Fruit fly (Drosophila melanogaster): ENCODE measurements around the gene Sfp87B.

Gene Sfp87B

DNA sequence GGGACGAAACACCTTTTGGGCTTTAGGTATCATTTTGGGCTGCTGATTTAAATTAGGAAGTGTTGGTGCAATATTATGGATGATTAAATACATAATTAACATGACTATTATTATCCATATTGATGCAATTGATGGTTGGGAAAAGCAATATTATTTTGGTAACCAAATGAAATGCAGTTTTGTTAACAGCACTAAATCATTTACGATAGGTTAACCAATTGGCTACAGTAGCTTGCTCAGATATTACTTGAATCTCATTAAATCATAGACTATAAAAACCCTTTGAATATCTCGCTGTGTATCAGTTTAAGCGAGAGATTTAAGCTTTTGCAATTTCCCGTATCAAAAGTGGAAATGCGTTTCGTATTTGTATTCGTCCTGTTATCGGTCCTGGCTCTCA, at the start of gene Sfp87B:
Sfp87B (plus strand) TSS at position 301 of the 400 bp plus-strand sequence.
- TF ChIP-seq Ets98B (GFP tag; IDR thresholded peaks at IDR 0.05) = no peak
- TF ChIP-seq rn (GFP tag; IDR thresholded peaks at IDR 0.05) = no peak
- TF ChIP-seq CG34367 (tag; optimal IDR thresholded peaks at IDR 0.05) = no peak
- no peak for TF ChIP-seq CG32121 (GFP tag; IDR thresholded peaks at IDR 0.05)
- no peak for TF ChIP-seq Pif1A (GFP tag; optimal IDR thresholded peaks at IDR 0.05)
- TF ChIP-seq CG12605 (GFP tag; IDR thresholded peaks at IDR 0.05) = no peak
- TF ChIP-seq Pif1B (GFP tag; optimal IDR thresholded peaks at IDR 0.05) = no peak
- no peak for TF ChIP-seq D1 (tag; optimal IDR thresholded peaks at IDR 0.05)
- no peak for TF ChIP-seq CG8159 (tag; optimal IDR thresholded peaks at IDR 0.05)
- TF ChIP-seq CG4496 (GFP tag; IDR thresholded peaks at IDR 0.05) = no peak

DNA sequence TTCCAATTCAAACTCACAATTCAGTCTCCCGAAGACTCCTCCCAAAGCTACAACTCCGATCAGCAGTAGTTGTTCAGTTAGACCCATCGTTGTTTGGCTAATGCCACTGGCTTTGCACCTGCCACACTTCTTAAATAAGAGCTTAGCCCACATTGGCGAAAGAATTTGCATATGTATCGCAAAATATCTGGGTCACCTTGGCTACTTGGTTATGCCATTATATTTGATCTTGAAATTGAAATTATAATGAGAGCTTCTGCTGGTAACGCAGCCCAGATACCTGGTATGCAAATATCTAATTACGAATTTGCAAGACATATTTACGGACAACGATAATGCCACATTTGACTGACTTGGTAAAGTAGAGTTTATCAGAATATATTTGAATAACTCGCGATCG, 48.0 kb upstream of the Sfp87B start, which contains the start of gene CG17404:
CG17404 (minus strand) TSS at position 101 of the 400 bp plus-strand sequence.
- no peak for TF ChIP-seq CG32121 (GFP tag; IDR thresholded peaks at IDR 0.05)
- TF ChIP-seq CG8159 (tag; optimal IDR thresholded peaks at IDR 0.05) = no peak
- TF ChIP-seq Pif1A (GFP tag; optimal IDR thresholded peaks at IDR 0.05) = no peak
- TF ChIP-seq EcR (GFP tag; optimal IDR thresholded peaks at IDR 0.05) = no peak
- TF ChIP-seq CG10348 (GFP tag; IDR thresholded peaks at IDR 0.05) = no peak
- no peak for TF ChIP-seq CG8301 (tag; optimal IDR thresholded peaks at IDR 0.05)
- no peak for TF ChIP-seq Pif1B (GFP tag; optimal IDR thresholded peaks at IDR 0.05)

DNA sequence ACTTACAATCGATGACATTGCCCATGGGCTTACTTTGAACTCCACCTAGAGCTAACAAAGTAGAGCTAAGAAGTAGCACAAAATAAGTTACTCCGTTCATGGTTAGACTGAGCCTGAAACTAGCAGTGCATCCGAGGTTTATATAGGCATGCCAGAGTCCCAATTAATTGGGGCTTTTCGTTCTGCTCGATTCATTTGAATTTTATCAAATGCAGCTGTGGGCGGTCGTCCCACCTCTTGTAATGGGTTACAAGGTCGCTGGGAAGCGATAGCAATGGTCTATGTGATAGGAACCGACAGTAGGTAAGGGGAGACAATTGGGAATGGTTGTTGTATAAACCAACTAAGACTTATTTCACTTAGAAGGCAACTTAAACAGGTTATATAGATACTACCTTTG, 46.7 kb upstream of the Sfp87B start, which contains the start of gene CG12256:
CG12256 (minus strand) TSS at position 101 of the 400 bp plus-strand sequence.
- TF ChIP-seq CG4496 (GFP tag; IDR thresholded peaks at IDR 0.05) (no peak), Pif1A (GFP tag; optimal IDR thresholded peaks at IDR 0.05) (no peak), CG8159 (tag; optimal IDR thresholded peaks at IDR 0.05) (no peak), CG34367 (tag; optimal IDR thresholded peaks at IDR 0.05) (no peak), Ets98B (GFP tag; IDR thresholded peaks at IDR 0.05) (no peak), CG32121 (GFP tag; IDR thresholded peaks at IDR 0.05) (no peak), Pif1B (GFP tag; optimal IDR thresholded peaks at IDR 0.05) (no peak), rn (GFP tag; IDR thresholded peaks at IDR 0.05) (no peak), CG10348 (GFP tag; IDR thresholded peaks at IDR 0.05) (no peak), CG14655 (GFP tag; optimal IDR thresholded peaks at IDR 0.05) (no peak), CG8301 (tag; optimal IDR thresholded peaks at IDR 0.05) (no peak), CG15710 (tag; optimal IDR thresholded peaks at IDR 0.05) (no peak), D1 (tag; optimal IDR thresholded peaks at IDR 0.05) (no peak), Snoo (tag; optimal IDR thresholded peaks at IDR 0.05) (no peak)

DNA sequence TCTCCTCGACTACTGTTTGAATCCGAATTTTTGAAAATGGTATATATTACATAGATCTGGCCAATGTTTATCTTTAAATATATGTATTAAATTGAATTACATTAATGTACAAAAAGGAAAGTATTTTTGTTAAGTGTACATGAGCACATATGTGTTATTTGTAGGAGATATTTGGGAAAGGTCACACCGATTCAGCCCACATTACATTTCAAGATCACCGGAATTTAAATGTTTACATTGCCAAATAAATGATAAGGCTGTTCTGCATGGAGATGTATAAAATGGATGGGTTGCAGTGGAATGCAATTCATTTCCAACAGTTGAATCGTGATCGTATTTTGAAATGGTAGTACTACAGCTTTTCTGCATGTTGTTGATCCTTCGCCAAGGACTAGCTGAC, 43.8 kb upstream of the Sfp87B start, which contains the start of gene CG3916:
CG3916 (plus strand) TSS at position 301 of the 400 bp plus-strand sequence.
- TF ChIP-seq CG4496 (GFP tag; IDR thresholded peaks at IDR 0.05) = no peak
- TF ChIP-seq fd96Ca (GFP tag; IDR thresholded peaks at IDR 0.05) = no peak
- no peak for TF ChIP-seq gl (tag; optimal IDR thresholded peaks at IDR 0.05)
- no peak for TF ChIP-seq Pif1A (GFP tag; optimal IDR thresholded peaks at IDR 0.05)
- TF ChIP-seq CG15710 (tag; optimal IDR thresholded peaks at IDR 0.05) = no peak
- TF ChIP-seq D1 (tag; optimal IDR thresholded peaks at IDR 0.05) = no peak
- TF ChIP-seq EcR (GFP tag; optimal IDR thresholded peaks at IDR 0.05) = no peak
- no peak for TF ChIP-seq CG10348 (GFP tag; IDR thresholded peaks at IDR 0.05)
- TF ChIP-seq rn (GFP tag; IDR thresholded peaks at IDR 0.05) = no peak
- no peak for TF ChIP-seq CG8301 (tag; optimal IDR thresholded peaks at IDR 0.05)
- TF ChIP-seq CG8159 (tag; optimal IDR thresholded peaks at IDR 0.05) = no peak
- no peak for TF ChIP-seq Snoo (tag; optimal IDR thresholded peaks at IDR 0.05)
- no peak for TF ChIP-seq CG17806 (tag; optimal IDR thresholded peaks at IDR 0.05)
- TF ChIP-seq CG32121 (GFP tag; IDR thresholded peaks at IDR 0.05) = no peak
- no peak for TF ChIP-seq CG9948 (tag; optimal IDR thresholded peaks at IDR 0.05)
- no peak for TF ChIP-seq Ets98B (GFP tag; IDR thresholded peaks at IDR 0.05)

DNA sequence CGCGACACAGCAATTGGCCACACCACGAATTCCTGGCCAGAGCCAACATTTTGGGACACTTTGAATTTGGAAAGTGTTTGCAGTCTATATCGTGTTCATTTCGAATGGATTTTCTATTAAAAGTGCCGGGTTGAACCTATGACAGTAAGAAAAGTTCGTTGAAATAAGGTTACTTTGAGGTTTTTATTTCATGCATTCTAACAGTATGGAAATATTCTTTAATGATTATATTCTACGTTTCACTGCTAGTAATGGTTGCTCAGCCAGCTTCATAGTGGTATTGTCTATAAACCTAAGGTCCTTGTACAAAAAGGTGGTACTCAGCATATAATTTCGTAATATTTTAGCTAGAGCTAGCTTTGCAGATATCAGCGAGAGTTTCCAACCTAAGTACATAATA, 40.3 kb upstream of the Sfp87B start, which contains the start of gene Pglym87:
Pglym87 (minus strand) TSS at position 101 of the 400 bp plus-strand sequence.
- TF ChIP-seq CG4496 (GFP tag; IDR thresholded peaks at IDR 0.05) = no peak
- TF ChIP-seq EcR (GFP tag; optimal IDR thresholded peaks at IDR 0.05) = no peak
- no peak for TF ChIP-seq fd96Ca (GFP tag; IDR thresholded peaks at IDR 0.05)
- no peak for TF ChIP-seq D1 (tag; optimal IDR thresholded peaks at IDR 0.05)
- TF ChIP-seq CG8159 (tag; optimal IDR thresholded peaks at IDR 0.05) = no peak
- no peak for TF ChIP-seq Snoo (tag; optimal IDR thresholded peaks at IDR 0.05)
- TF ChIP-seq CG13204 (GFP tag; optimal IDR thresholded peaks at IDR 0.05) = no peak
- TF ChIP-seq CG9948 (tag; optimal IDR thresholded peaks at IDR 0.05) = no peak
- no peak for TF ChIP-seq CG32121 (GFP tag; IDR thresholded peaks at IDR 0.05)
- no peak for TF ChIP-seq CG34367 (tag; optimal IDR thresholded peaks at IDR 0.05)

DNA sequence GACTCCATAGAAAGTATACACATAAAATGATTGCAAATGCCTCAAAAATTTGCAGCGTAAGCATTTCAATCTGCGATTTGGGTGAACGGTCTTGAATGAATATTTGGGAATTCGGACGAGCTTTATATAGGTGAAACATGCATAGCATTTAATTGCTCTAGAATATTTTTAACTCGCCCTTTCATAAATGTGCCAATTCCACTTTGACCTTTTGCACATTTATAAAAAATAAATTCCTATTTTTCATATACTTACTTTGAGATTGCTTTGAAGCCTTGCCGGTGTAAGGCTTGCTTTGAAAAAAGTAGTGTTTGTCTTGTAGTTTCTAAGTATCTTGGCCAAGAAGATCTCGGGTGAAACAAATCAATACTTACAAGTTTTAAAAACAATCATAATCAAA, 38.3 kb upstream of the Sfp87B start, which contains the start of gene Cyp313a5:
Cyp313a5 (minus strand) TSS at position 101 of the 400 bp plus-strand sequence.
- TF ChIP-seq CG17806 (tag; optimal IDR thresholded peaks at IDR 0.05) (no peak), EcR (GFP tag; optimal IDR thresholded peaks at IDR 0.05) (no peak), CG4496 (GFP tag; IDR thresholded peaks at IDR 0.05) (no peak)

DNA sequence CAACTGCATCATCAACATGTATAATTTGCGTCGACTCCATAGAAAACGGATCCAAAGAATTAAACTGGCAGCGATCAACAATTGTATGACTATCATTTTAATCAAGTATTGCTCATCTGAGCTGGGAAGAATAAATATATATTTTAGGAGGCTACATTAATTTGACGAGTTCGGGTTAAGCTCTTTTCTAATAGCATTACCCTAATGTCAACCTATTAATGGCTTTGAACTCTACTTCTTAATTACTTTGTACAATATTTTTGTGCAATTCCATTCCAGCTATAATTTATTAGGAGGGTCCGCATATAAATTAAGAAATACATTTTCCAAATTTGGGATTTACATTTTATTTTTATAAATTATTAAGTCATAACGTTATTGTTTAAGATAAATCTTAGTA, 36.1 kb upstream of the Sfp87B start, which contains the start of gene Cyp313a2:
Cyp313a2 (minus strand) TSS at position 101 of the 400 bp plus-strand sequence.
- TF ChIP-seq CG17806 (tag; optimal IDR thresholded peaks at IDR 0.05) (no peak), CG14655 (GFP tag; optimal IDR thresholded peaks at IDR 0.05) (no peak), CG8159 (tag; optimal IDR thresholded peaks at IDR 0.05) (no peak), CG34367 (tag; optimal IDR thresholded peaks at IDR 0.05) (no peak), CG10348 (GFP tag; IDR thresholded peaks at IDR 0.05) (no peak), CG9948 (tag; optimal IDR thresholded peaks at IDR 0.05) (no peak), CG4496 (GFP tag; IDR thresholded peaks at IDR 0.05) (no peak), EcR (GFP tag; optimal IDR thresholded peaks at IDR 0.05) (no peak), CG12605 (GFP tag; IDR thresholded peaks at IDR 0.05) (no peak), CG8301 (tag; optimal IDR thresholded peaks at IDR 0.05) (no peak), Snoo (tag; optimal IDR thresholded peaks at IDR 0.05) (no peak), CG13204 (GFP tag; optimal IDR thresholded peaks at IDR 0.05) (no peak), Ets98B (GFP tag; IDR thresholded peaks at IDR 0.05) (no peak), gl (tag; optimal IDR thresholded peaks at IDR 0.05) (no peak)
